Fruit fly (Drosophila melanogaster) ovary, adult (tissue): ENCODE results near the gene p24-2.
"Not testable (repeated sequence)": the region's sequence is repeated elsewhere in the genome, so short reads cannot be mapped to it uniquely, and the experiment has no call there.

Experiments
- CG17801 ChIP-seq: fragments of 200-800 bp; optimal IDR thresholded peaks from 2 replicates; lab custom pipeline; 2019; ENCODE audit warnings: missing biosample characterization, mild to moderate bottlenecking, missing genetic modification characterization, moderate library complexity; ENCODE audit not compliant: partially characterized antibody

Gene p24-2

DNA sequence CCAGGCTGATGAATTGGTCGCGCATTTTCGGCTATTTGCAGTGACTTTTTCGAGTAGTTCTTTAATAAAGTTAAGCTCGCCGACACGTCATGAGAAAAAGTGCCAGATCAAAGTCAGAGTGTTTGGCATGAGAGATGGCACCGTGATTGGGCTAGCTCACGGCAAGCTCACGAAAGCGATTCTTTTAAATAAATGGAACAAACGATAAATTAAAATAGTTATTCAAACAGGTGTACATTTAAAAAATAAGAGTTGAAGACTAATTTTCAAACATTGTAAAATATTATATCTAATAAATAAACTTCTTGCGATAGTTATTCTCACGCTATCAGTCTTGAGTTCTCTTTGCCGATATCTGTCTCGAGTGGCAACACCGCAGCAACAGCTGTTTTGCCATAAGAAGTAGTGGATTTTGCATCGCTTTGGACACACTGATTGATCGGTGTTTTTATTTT, at the start of gene p24-2, which contains the start of the genes Unc-115b and CG32939:
Gene p24-2 (minus strand): TSS at position 120 of the 455 bp plus-strand sequence.
Gene Unc-115b (minus strand): TSS at position 101 of the 455 bp plus-strand sequence.
Gene CG32939 (plus strand): TSS at position 405 of the 455 bp plus-strand sequence.
- TF ChIP-seq CG17801 (GFP tag; lab: Kevin White, UChicago) = not testable (repeated sequence)

DNA sequence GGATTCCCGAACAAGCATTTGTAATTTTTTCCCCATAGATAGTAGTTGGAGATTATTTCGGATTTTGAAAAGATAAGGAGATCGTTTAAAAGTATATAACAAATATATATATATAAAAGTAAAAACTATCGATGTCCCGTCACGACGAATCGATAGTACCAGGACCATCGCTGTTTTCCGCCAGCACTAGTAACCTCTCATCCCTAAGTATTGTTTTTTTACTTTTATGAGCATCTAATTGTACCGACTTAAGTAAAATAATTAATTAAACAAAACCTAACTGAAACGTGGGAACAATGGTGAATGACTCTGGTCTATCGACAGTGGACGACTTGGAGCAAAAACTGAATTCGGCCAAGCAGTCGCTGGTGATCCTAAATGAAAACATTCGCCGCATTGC, 48.1 kb upstream of the p24-2 start, which contains the start of gene Pnn:
Gene Pnn (plus strand): TSS at position 187 of the 400 bp plus-strand sequence.
- peak; percentile 20 for TF ChIP-seq CG17801 (GFP tag; lab: Kevin White, UChicago)

DNA sequence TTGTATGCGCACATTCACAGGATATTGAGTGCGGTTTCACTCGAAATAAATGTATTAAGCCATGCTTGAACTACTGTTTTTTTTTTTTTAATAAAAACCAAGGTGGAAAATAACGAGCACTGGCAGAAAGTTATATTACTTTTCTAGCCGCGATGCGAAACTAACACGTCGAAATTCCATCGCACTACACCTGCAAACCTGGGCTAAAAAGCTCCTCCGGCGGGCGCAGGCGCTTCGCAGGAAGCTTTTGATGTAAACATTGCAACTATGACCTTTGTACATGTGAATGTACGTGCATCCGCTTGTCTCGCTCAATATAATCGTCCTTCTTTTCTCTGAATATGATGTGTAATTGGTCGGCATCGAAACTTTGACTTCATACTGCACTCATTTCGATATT, 47.2 kb upstream of the p24-2 start, which contains the start of gene side-VII:
Gene side-VII (minus strand): TSS at position 187 of the 400 bp plus-strand sequence.
- no peak for TF ChIP-seq CG17801 (GFP tag; lab: Kevin White, UChicago)

DNA sequence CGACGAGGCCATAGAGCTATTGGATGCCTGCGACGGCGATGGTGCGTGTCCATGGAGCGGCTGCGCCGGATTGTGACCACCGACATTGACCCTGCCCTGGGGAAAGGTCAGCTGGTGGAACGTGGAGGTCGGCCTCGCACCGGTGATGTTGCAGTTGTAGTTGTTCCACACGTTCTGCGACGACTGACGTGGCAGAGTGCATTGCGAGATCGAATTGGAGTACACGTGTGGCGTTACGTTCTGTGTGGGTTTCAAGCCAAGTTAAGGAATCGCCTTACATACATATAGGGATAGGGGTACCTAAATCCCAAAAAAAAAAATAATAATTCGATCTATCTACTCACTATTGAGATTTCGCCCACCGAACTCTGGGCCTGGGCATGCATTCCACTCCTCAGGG, 42.6 kb upstream of the p24-2 start:
- no peak for TF ChIP-seq CG17801 (GFP tag; lab: Kevin White, UChicago)

DNA sequence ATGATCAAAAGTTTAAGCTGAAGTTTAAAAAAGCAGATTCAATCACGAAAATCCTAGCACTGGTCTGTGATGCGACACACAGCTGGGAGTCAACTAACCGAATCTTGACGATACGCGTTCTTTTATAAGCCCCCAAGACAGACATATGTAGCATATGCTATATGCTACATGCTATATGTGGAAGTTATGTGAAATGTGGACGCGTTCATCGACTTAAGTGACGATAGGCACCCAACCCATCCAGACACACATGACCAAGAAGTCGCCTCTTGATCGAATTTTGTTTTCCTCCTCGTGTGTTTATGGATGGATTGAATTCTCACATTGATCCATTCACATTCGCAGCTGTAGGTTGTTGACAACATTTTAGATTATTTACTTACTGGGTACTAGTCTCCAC, 40.6 kb upstream of the p24-2 start, which contains the start of gene alphaTub85E:
Gene alphaTub85E (minus strand): TSS at position 101 of the 400 bp plus-strand sequence.
- no peak for TF ChIP-seq CG17801 (GFP tag; lab: Kevin White, UChicago)

DNA sequence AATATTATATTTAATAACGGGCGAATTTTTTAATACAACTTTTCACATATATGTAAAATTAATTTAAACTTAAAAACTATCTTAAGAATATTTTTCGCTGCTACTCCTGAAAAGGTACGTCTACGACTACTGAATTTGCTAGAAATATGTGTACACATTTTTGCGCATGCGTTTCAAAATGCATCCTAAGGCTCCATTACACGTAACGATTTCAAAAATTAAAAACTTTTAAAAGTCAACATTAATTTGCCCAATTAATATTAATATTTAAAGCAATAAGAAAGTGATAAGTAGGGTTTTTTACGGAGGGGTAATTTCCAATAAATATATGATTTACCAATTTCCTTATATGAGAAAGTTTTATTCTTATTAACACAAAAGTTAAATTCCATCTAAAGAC, 38.2 kb upstream of the p24-2 start, which contains the start of gene FoxP:
Gene FoxP (minus strand): TSS at position 89 of the 400 bp plus-strand sequence.
- TF ChIP-seq CG17801 (GFP tag; lab: Kevin White, UChicago) = no peak

- TF ChIP-seq CG17801 (GFP tag; lab: Kevin White, UChicago) = no peak
Observed at dm6 chr3R:9725121-9725956, 32.7 kb upstream of the p24-2 start, which contains the start of gene hyd. hyd (minus strand) TSS chr3R:9725615.

DNA sequence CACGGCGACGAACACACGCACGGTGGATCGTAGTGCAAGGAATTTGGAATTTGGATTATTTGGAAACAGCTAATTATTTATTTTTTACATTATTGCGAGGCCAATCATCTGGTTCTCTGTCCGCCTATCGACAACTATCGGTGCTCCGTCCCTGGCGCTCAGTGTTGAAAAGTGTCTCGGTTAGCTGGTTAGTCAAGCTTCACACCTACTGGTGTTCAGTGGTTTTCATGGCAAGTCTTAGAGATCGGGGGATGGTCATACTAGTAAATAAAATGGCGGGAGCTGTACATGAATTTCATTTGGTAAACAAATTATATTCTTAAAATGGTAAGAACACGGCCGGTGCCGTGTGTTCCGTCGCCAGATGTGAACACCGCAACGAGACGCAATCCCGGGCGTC, 18.3 kb upstream of the p24-2 start, which contains the start of the genes trbd and dmt:
Gene trbd (minus strand): TSS at position 152 of the 400 bp plus-strand sequence.
Gene dmt (plus strand): TSS at position 257 of the 400 bp plus-strand sequence.
- TF ChIP-seq CG17801 (GFP tag; lab: Kevin White, UChicago) = no peak

- TF ChIP-seq CG17801 (GFP tag; lab: Kevin White, UChicago) = no peak
Observed at dm6 chr3R:9710228-9710627, 17.6 kb upstream of the p24-2 start.

DNA sequence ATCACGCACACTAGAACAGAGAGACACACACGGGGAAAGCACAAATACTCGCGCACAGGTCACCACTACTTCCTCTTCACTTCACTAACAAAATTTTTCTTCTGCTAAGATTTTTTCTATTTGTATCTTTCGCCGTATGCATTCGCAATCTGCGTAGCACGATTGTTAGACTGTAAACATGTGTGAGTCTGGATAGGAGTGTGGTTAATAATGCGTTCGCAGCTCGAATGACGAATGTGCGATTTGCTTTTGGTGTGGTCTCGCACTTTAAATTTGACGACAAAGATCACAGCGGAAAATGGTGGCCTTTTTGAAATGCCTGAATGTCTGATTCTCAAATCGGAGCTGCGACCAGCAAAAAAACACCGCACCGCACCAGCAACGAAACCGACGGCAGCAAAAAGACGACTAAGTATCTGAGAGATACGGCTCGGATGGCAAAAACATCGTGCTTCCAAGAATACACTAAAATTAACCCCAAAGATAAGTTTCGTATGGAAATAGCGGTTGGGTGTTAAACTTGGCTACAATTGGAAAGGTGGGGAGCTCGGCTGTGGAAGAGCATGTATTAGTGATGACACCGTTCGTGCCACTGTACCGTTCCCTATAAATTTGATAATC, 12.5 kb upstream of the p24-2 start, which contains the start of gene Unc-115a:
Gene Unc-115a (minus strand): TSS at position 410 of the 621 bp plus-strand sequence.
- peak; percentile 55 for TF ChIP-seq CG17801 (GFP tag; lab: Kevin White, UChicago)

dm6 chr3R:9704183-9705007, 11.8 kb upstream of the p24-2 start:
- TF ChIP-seq CG17801 (GFP tag; lab: Kevin White, UChicago) = no peak

dm6 chr3R:9703273-9703672, 10.7 kb upstream of the p24-2 start:
- TF ChIP-seq CG17801 (GFP tag; lab: Kevin White, UChicago) = no peak

DNA sequence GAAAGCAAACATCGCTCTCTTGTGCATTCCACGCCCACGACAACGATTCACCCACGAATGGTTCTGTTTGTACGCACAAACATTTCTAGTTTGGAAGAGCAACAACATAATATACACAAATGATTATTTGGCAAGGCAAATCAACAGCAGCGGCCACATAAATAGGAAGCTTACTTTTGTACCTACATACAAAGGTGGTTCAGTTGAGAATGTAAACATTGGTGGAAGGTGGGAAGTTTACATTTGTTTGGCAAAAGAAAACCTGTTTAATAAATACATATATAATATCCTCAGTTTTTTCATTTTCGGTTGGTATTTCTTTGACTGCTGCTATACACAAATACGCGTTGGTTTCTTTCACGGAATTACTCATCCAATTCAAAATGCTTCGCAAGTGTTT, 10.0 kb upstream of the p24-2 start:
- TF ChIP-seq CG17801 (GFP tag; lab: Kevin White, UChicago) = peak; percentile 72

dm6 chr3R:9701897-9702296, 9.3 kb upstream of the p24-2 start:
- no peak for TF ChIP-seq CG17801 (GFP tag; lab: Kevin White, UChicago)
